Fruit fly (Drosophila melanogaster) whole organism, prepupa: ENCODE results near the gene CG18754.

Experiments
- CG11294 ChIP-seq: fragments of 200-800 bp; sonication (Bioruptor generic); IDR thresholded peaks from 2 replicates; pipeline ENCODE4 v1.3.6; 2022; ENCODE audit warnings: missing biosample characterization, missing genetic modification characterization
- CG11762 ChIP-seq: fragments of 200-800 bp; sonication (Bioruptor generic); optimal IDR thresholded peaks from 3 replicates; lab custom pipeline; 2016; ENCODE audit warnings: missing biosample characterization, missing genetic modification characterization; ENCODE audit not compliant: insufficient read depth
- CG15336 ChIP-seq: fragments of 200-800 bp; sonication (Bioruptor generic); IDR thresholded peaks from 2 replicates; pipeline ENCODE4 v1.3.6; 2022; ENCODE audit warnings: missing biosample characterization, missing genetic modification characterization
- CG16779 ChIP-seq: fragments of 200-800 bp; sonication (Bioruptor generic); optimal IDR thresholded peaks from 3 replicates; lab custom pipeline; 2017; ENCODE audit warnings: missing biosample characterization, mild to moderate bottlenecking, missing genetic modification characterization
- CG31627 ChIP-seq: fragments of 200-800 bp; sonication (Bioruptor generic); optimal IDR thresholded peaks from 3 replicates; lab custom pipeline; 2016; ENCODE audit warnings: missing biosample characterization, missing genetic modification characterization
- CG32006 ChIP-seq: fragments of 200-800 bp; sonication (Bioruptor generic); optimal IDR thresholded peaks from 3 replicates; lab custom pipeline; 2017; ENCODE audit warnings: missing biosample characterization, mild to moderate bottlenecking, missing genetic modification characterization
- CG34406 ChIP-seq: fragments of 200-800 bp; sonication (Bioruptor generic); optimal IDR thresholded peaks from 3 replicates; lab custom pipeline; 2016; ENCODE audit warnings: missing biosample characterization, missing genetic modification characterization
- CG3919 ChIP-seq: fragments of 200-800 bp; sonication (Bioruptor generic); optimal IDR thresholded peaks from 3 replicates; lab custom pipeline; 2016; ENCODE audit warnings: missing biosample characterization, missing genetic modification characterization
- CG4318 ChIP-seq: fragments of 200-800 bp; sonication (Bioruptor generic); optimal IDR thresholded peaks from 3 replicates; lab custom pipeline; 2017; ENCODE audit warnings: missing biosample characterization, mild to moderate bottlenecking, missing genetic modification characterization
- CG6163 ChIP-seq: fragments of 200-800 bp; sonication (Bioruptor generic); IDR thresholded peaks from 3 replicates; pipeline ENCODE4 v1.3.6; 2022; ENCODE audit warnings: missing biosample characterization, missing genetic modification characterization
- CG6808 ChIP-seq: fragments of 200-800 bp; sonication (Bioruptor generic); optimal IDR thresholded peaks from 3 replicates; lab custom pipeline; 2017; ENCODE audit warnings: missing biosample characterization, missing genetic modification characterization, mild to moderate bottlenecking, moderate library complexity, missing genetic modification reagents
- CG6854 ChIP-seq: fragments of 200-800 bp; sonication (Bioruptor generic); optimal IDR thresholded peaks from 2 replicates; lab custom pipeline; 2017; ENCODE audit warnings: missing biosample characterization, mild to moderate bottlenecking, missing genetic modification characterization
- CG7368 ChIP-seq: fragments of 200-800 bp; sonication (Bioruptor generic); optimal IDR thresholded peaks from 3 replicates; lab custom pipeline; 2016; ENCODE audit warnings: missing biosample characterization, missing genetic modification characterization
- CG8119 ChIP-seq: fragments of 200-800 bp; sonication (Bioruptor generic); IDR thresholded peaks from 3 replicates; pipeline ENCODE4 v1.3.6; 2022; ENCODE audit warnings: missing biosample characterization, missing genetic modification characterization
- Eip75B ChIP-seq: fragments of 200-800 bp; sonication (Bioruptor generic); optimal IDR thresholded peaks from 3 replicates; lab custom pipeline; 2016; ENCODE audit warnings: missing biosample characterization, missing genetic modification characterization
- Eip78C ChIP-seq: fragments of 200-800 bp; sonication (Bioruptor generic); peaks from one replicate; lab custom pipeline; 2016; ENCODE audit warnings: missing biosample characterization, missing genetic modification characterization
- Eip93F ChIP-seq: fragments of 200-800 bp; sonication (Bioruptor generic); optimal IDR thresholded peaks from 2 replicates; lab custom pipeline; 2016; ENCODE audit warnings: missing biosample characterization, mild to moderate bottlenecking, missing genetic modification characterization
- Ets21C ChIP-seq: fragments of 200-800 bp; sonication (Bioruptor generic); optimal IDR thresholded peaks from 3 replicates; lab custom pipeline; 2016; ENCODE audit warnings: missing biosample characterization, missing genetic modification characterization
- Gug ChIP-seq: fragments of 200-800 bp; sonication (Bioruptor generic); IDR thresholded peaks from 2 replicates; pipeline ENCODE4 v1.3.6; 2022; ENCODE audit warnings: missing biosample characterization, missing genetic modification characterization
- Hr38 ChIP-seq: sonication (Bioruptor generic); optimal IDR thresholded peaks from 2 replicates; lab custom pipeline; 2016; ENCODE audit warnings: missing biosample characterization, missing genetic modification characterization
- Hr39 ChIP-seq: fragments of 200-800 bp; sonication (Bioruptor generic); optimal IDR thresholded peaks from 2 replicates; lab custom pipeline; 2016; ENCODE audit warnings: missing biosample characterization, missing genetic modification characterization
- Hr4 ChIP-seq: fragments of 200-800 bp; sonication (Bioruptor generic); optimal IDR thresholded peaks from 3 replicates; lab custom pipeline; 2016; ENCODE audit warnings: missing biosample characterization, missing genetic modification characterization
- Met ChIP-seq: fragments of 200-800 bp; sonication (Bioruptor generic); optimal IDR thresholded peaks from 3 replicates; lab custom pipeline; 2016; ENCODE audit warnings: missing biosample characterization, missing genetic modification characterization
- OdsH ChIP-seq: fragments of 200-800 bp; sonication (Bioruptor generic); optimal IDR thresholded peaks from 3 replicates; lab custom pipeline; 2016; ENCODE audit warnings: missing biosample characterization, missing genetic modification characterization
- Sox102F ChIP-seq: fragments of 200-800 bp; sonication (Bioruptor generic); optimal IDR thresholded peaks from 2 replicates; lab custom pipeline; 2016; ENCODE audit warnings: missing biosample characterization, mild to moderate bottlenecking, missing genetic modification characterization
- Sox14 ChIP-seq: fragments of 200-800 bp; sonication (Bioruptor generic); optimal IDR thresholded peaks from 3 replicates; lab custom pipeline; 2016; ENCODE audit warnings: missing biosample characterization, missing genetic modification characterization
- acj6 ChIP-seq: fragments of 200-800 bp; sonication (Bioruptor generic); optimal IDR thresholded peaks from 3 replicates; lab custom pipeline; 2016; ENCODE audit warnings: missing biosample characterization, missing genetic modification characterization
- cyc ChIP-seq: fragments of 200-800 bp; sonication (Bioruptor generic); optimal IDR thresholded peaks from 3 replicates; lab custom pipeline; 2016; ENCODE audit warnings: missing biosample characterization, missing genetic modification characterization
- dac ChIP-seq: fragments of 200-800 bp; sonication (Bioruptor generic); optimal IDR thresholded peaks from 2 replicates; lab custom pipeline; 2017; ENCODE audit warnings: missing biosample characterization, mild to moderate bottlenecking, missing genetic modification characterization
- dsx ChIP-seq: fragments of 200-800 bp; optimal IDR thresholded peaks from 3 replicates; lab custom pipeline; 2019; ENCODE audit warnings: missing biosample characterization, mild to moderate bottlenecking, missing genetic modification characterization, moderate library complexity; ENCODE audit not compliant: poor library complexity, severe bottlenecking
- fd59A ChIP-seq: fragments of 200-800 bp; sonication (Bioruptor generic); optimal IDR thresholded peaks from 2 replicates; lab custom pipeline; 2017; ENCODE audit warnings: missing biosample characterization, mild to moderate bottlenecking, missing genetic modification characterization, missing genetic modification reagents
- lz ChIP-seq: fragments of 200-800 bp; sonication (Bioruptor generic); optimal IDR thresholded peaks from 3 replicates; lab custom pipeline; 2016; ENCODE audit warnings: missing biosample characterization, missing genetic modification characterization
- pdm3 ChIP-seq: fragments of 200-800 bp; sonication (Bioruptor generic); optimal IDR thresholded peaks from 3 replicates; lab custom pipeline; 2016; ENCODE audit warnings: missing biosample characterization, missing genetic modification characterization
- spab ChIP-seq: fragments of 200-800 bp; sonication (Bioruptor generic); optimal IDR thresholded peaks from 2 replicates; lab custom pipeline; 2017; ENCODE audit warnings: missing biosample characterization, mild to moderate bottlenecking, missing genetic modification characterization, missing genetic modification reagents
- svp ChIP-seq: fragments of 200-800 bp; sonication (Bioruptor generic); peaks from one replicate; lab custom pipeline; 2016; ENCODE audit warnings: missing biosample characterization, missing genetic modification characterization
- topi ChIP-seq: fragments of 200-800 bp; sonication (Bioruptor generic); optimal IDR thresholded peaks from 3 replicates; lab custom pipeline; 2016; ENCODE audit warnings: missing biosample characterization, missing genetic modification characterization
- vri ChIP-seq: fragments of 200-800 bp; sonication (Bioruptor generic); optimal IDR thresholded peaks from 3 replicates; lab custom pipeline; 2016; ENCODE audit warnings: missing biosample characterization, mild to moderate bottlenecking, missing genetic modification characterization

Gene CG18754

dm6 chr3R:23704383-23705033 is 20.7 kb downstream of the CG18754 start, which contains the start of gene Gba1b:
Gene Gba1b, plus strand, starts transcription at chr3R:23704804.
- TF ChIP-seq Hr39 = peak; percentile 16
- TF ChIP-seq Eip93F (GFP tag; lab: Kevin White, UChicago) = no peak
- peak; percentile 96 for TF ChIP-seq svp
- no peak for TF ChIP-seq CG6808
- TF ChIP-seq CG11294 = no peak
- TF ChIP-seq acj6 = no peak
- TF ChIP-seq CG6854 (GFP tag; lab: Kevin White, UChicago) = no peak
- peak; percentile 83 for TF ChIP-seq Eip78C
- TF ChIP-seq Gug = no peak
- no peak for TF ChIP-seq CG6163
- TF ChIP-seq spab (GFP tag; lab: Kevin White, UChicago) = no peak
- no peak for TF ChIP-seq fd59A (GFP tag; lab: Kevin White, UChicago)
- no peak for TF ChIP-seq dac (GFP tag; lab: Kevin White, UChicago)
- TF ChIP-seq CG32006 (GFP tag; lab: Kevin White, UChicago) = no peak
- TF ChIP-seq CG34406 = no peak
- peak; percentile 40 for TF ChIP-seq Sox102F (GFP tag; lab: Kevin White, UChicago)
- TF ChIP-seq Hr4 (GFP tag; lab: Kevin White, UChicago) = no peak
- peak; percentile 20 for TF ChIP-seq cyc (GFP tag; lab: Kevin White, UChicago)
- peak; percentile 8 for TF ChIP-seq lz
- TF ChIP-seq CG15336 (GFP tag; lab: Robert Waterston, UW) = no peak
- no peak for TF ChIP-seq CG11762 (GFP tag; lab: Kevin White, UChicago)
- no peak for TF ChIP-seq OdsH
- no peak for TF ChIP-seq Ets21C (GFP tag; lab: Kevin White, UChicago)
- TF ChIP-seq vri (GFP tag; lab: Kevin White, UChicago) = no peak
- peak; percentile 29 for TF ChIP-seq CG31627 (GFP tag; lab: Kevin White, UChicago)
- TF ChIP-seq dsx = no peak
- peak; percentile 21 for TF ChIP-seq Met (GFP tag; lab: Kevin White, UChicago)
- no peak for TF ChIP-seq CG16779 (tag; lab: Kevin White, UChicago)
- no peak for TF ChIP-seq pdm3 (GFP tag; lab: Kevin White, UChicago)
- peak; percentile 15 for TF ChIP-seq Sox14 (GFP tag; lab: Kevin White, UChicago)
- peak; percentile 32 for TF ChIP-seq topi (GFP tag; lab: Kevin White, UChicago)
- no peak for TF ChIP-seq Eip75B (GFP tag; lab: Kevin White, UChicago)
- no peak for TF ChIP-seq CG7368 (GFP tag; lab: Kevin White, UChicago)

- no peak for TF ChIP-seq CG3919
- no peak for TF ChIP-seq spab (GFP tag; lab: Kevin White, UChicago)
- TF ChIP-seq svp = peak; percentile 54
- 0 out of 3 replicates have a peak, but pooled peaks have one; percentile 16 for TF ChIP-seq CG6163
- TF ChIP-seq, all 60 proteins: peak for 2
Measured at dm6 chr3R:23709508-23710208, 25.8 kb downstream of the CG18754 start, which contains the start of gene CG10301. Gene CG10301, plus strand, starts transcription at chr3R:23710158.

dm6 chr3R:23711195-23711594 is 27.3 kb downstream of the CG18754 start, which contains the start of gene CG10300:
Gene CG10300, plus strand, starts transcription at chr3R:23711527.
- no peak for TF ChIP-seq CG8119 (GFP tag; lab: Robert Waterston, UW)
- TF ChIP-seq Sox14 (GFP tag; lab: Kevin White, UChicago) = no peak
- TF ChIP-seq Hr38 (GFP tag; lab: Kevin White, UChicago) = no peak
- TF ChIP-seq svp = peak; percentile 41
- TF ChIP-seq CG4318 (GFP tag; lab: Kevin White, UChicago) = no peak
